Fruit fly (Drosophila melanogaster): ENCODE measurements around the gene CG14285.

Gene CG14285

dm6 chr3R:19058384-19058783 is 33.5 kb downstream of the CG14285 start:
- TF ChIP-seq CG32264 (GFP tag; optimal IDR thresholded peaks at IDR 0.05) (no peak), h (GFP tag; optimal IDR thresholded peaks at IDR 0.05) (no peak), rgr (GFP tag; optimal IDR thresholded peaks at IDR 0.05) (no peak), CrebA (GFP tag; optimal IDR thresholded peaks at IDR 0.05; ENCODE audit: borderline replicate concordance) (no peak), pan (optimal IDR thresholded peaks at IDR 0.05) (no peak), CG9705 (GFP tag; optimal IDR thresholded peaks at IDR 0.05) (no peak), ey (GFP tag; optimal IDR thresholded peaks at IDR 0.05) (no peak), Jra (GFP tag; optimal IDR thresholded peaks at IDR 0.05) (no peak), woc (GFP tag; optimal IDR thresholded peaks at IDR 0.05) (no peak)

dm6 chr3R:19059285-19059684 is 34.4 kb downstream of the CG14285 start:
- TF ChIP-seq fru (GFP tag; optimal IDR thresholded peaks at IDR 0.05): no peak
- TF ChIP-seq ey (GFP tag; optimal IDR thresholded peaks at IDR 0.05): no peak
- no peak for TF ChIP-seq dsf (GFP tag; optimal IDR thresholded peaks at IDR 0.05; ENCODE audit: borderline replicate concordance)

- TF ChIP-seq rgr (GFP tag; optimal IDR thresholded peaks at IDR 0.05) (peak; percentile 2), Hnf4 (GFP tag; optimal IDR thresholded peaks at IDR 0.05) (peak; percentile 4), dsf (GFP tag; optimal IDR thresholded peaks at IDR 0.05; ENCODE audit: borderline replicate concordance) (no peak)
Measured at dm6 chr3R:19060173-19060572, 35.3 kb downstream of the CG14285 start.

dm6 chr3R:19062549-19062948 is 37.6 kb downstream of the CG14285 start:
- TF ChIP-seq jim (GFP tag; optimal IDR thresholded peaks at IDR 0.05) (no peak), foxo (GFP tag; optimal IDR thresholded peaks at IDR 0.05) (peak in 1 of 2 experiments; percentile 39)

dm6 chr3R:19064037-19064664 is 39.3 kb downstream of the CG14285 start:
- TF ChIP-seq rgr (GFP tag; optimal IDR thresholded peaks at IDR 0.05) (peak; percentile 32), Hr78 (GFP tag; optimal IDR thresholded peaks at IDR 0.05) (no peak), Hr83 (GFP tag; optimal IDR thresholded peaks at IDR 0.05; ENCODE audit: poor library complexity, severe bottlenecking) (no peak), GATAd (GFP tag; optimal IDR thresholded peaks at IDR 0.05) (no peak), psq (GFP tag; optimal IDR thresholded peaks at IDR 0.05) (peak; percentile 36), h (GFP tag; optimal IDR thresholded peaks at IDR 0.05) (no peak), Dfd (GFP tag; optimal IDR thresholded peaks at IDR 0.05) (no peak), lola (GFP tag; optimal IDR thresholded peaks at IDR 0.05) (no peak), ey (GFP tag; optimal IDR thresholded peaks at IDR 0.05) (no peak), woc (GFP tag; optimal IDR thresholded peaks at IDR 0.05) (peak; percentile 12), Sp1 (GFP tag; optimal IDR thresholded peaks at IDR 0.05) (peak; percentile 50), Mio (GFP tag; optimal IDR thresholded peaks at IDR 0.05) (no peak), CG32264 (GFP tag; optimal IDR thresholded peaks at IDR 0.05) (no peak), fru (GFP tag; optimal IDR thresholded peaks at IDR 0.05) (peak; percentile 20), sv (GFP tag; optimal IDR thresholded peaks at IDR 0.05) (no peak), Hnf4 (GFP tag; optimal IDR thresholded peaks at IDR 0.05) (no peak), dl (GFP tag; optimal IDR thresholded peaks at IDR 0.05; ENCODE audit: insufficient read depth in 1 of 2, partially characterized antibody in 2 of 2) (no peak), CrebA (GFP tag; optimal IDR thresholded peaks at IDR 0.05; ENCODE audit: borderline replicate concordance) (no peak), Abd-B (GFP tag; optimal IDR thresholded peaks at IDR 0.05) (no peak), Dif (GFP tag; optimal IDR thresholded peaks at IDR 0.05; ENCODE audit: partially characterized antibody) (no peak), jim (GFP tag; optimal IDR thresholded peaks at IDR 0.05) (no peak), CG9705 (GFP tag; optimal IDR thresholded peaks at IDR 0.05) (no peak), sage (GFP tag; optimal IDR thresholded peaks at IDR 0.05) (no peak), dsf (GFP tag; optimal IDR thresholded peaks at IDR 0.05; ENCODE audit: borderline replicate concordance) (no peak), Myc (optimal IDR thresholded peaks at IDR 0.05) (no peak), br (GFP tag; optimal IDR thresholded peaks at IDR 0.05) (peak; percentile 5), N (GFP tag; optimal IDR thresholded peaks at IDR 0.05) (no peak), pan (optimal IDR thresholded peaks at IDR 0.05) (no peak), tai (GFP tag; optimal IDR thresholded peaks at IDR 0.05) (no peak), usp (GFP tag; optimal IDR thresholded peaks at IDR 0.05) (no peak), OdsH (GFP tag; optimal IDR thresholded peaks at IDR 0.05) (peak; percentile 26), Jra (GFP tag; optimal IDR thresholded peaks at IDR 0.05) (no peak), Rel (GFP tag; optimal IDR thresholded peaks at IDR 0.05) (peak; percentile 50), Rel (tag; optimal IDR thresholded peaks at IDR 0.05) (no peak), dmrt93B (GFP tag; optimal IDR thresholded peaks at IDR 0.05) (no peak), brk (GFP tag; optimal IDR thresholded peaks at IDR 0.05) (peak; percentile 51), Vsx2 (GFP tag; optimal IDR thresholded peaks at IDR 0.05; ENCODE audit: partially characterized antibody) (no peak), HLH106 (tag; optimal IDR thresholded peaks at IDR 0.05) (no peak), foxo (GFP tag; optimal IDR thresholded peaks at IDR 0.05) (no peak)

Measured in whole organism, wandering third instar larva.